Worm (Caenorhabditis elegans): ENCODE measurements around the gene dhs-15.

dhs-15 gene

DNA sequence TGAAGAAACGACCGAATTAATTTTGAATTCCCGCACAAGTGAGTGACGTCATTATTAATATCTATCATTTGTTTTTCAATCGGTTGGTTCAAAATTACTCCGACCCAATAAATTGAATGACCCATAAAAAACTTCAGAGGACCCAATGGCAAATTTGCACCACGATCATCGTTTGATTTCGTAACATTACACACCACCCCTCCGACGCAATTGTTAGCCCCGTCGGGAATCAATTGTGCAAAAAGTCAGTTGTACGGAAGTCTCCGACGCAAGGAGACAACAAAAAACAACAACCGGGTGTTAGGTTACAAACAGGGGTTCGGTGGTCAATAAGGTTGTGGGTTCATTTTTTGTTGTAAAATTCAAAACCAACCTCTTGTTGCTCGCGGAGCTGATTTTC is 32.3 kb upstream of the dhs-15 start (continued):
- TF ChIP-seq mdt-29 (GFP tag; IDR thresholded peaks at IDR 0.05) (no peak), zfp-3 (GFP tag; conservative IDR thresholded peaks at IDR 0.05) (no peak), ZK546.5 (tag; optimal IDR thresholded peaks at IDR 0.05) (no peak), egl-27 (tag; optimal IDR thresholded peaks at IDR 0.05) (no peak)

DNA sequence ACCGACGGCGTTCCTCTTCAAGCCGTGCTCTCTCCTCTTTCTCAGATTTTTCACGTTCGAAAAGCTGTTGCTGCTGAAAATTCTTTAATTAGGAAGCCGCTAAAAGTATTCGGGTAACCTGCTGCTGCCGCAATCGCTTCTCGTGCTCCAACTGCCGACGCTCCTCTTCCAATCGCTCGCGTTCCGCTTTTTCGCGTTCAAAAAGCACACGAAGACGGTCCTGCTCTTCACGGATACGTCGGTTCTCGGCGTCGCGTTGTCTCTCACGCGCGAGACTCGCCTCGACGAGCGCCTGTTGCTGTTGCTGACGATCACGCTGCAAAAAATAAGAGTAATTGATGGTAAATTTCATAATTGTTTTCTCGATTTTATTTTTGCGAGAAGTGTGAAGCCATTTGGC is 31.0 kb upstream of the dhs-15 start:
- peak; percentile 47 for TF ChIP-seq aha-1 (tag)
- TF ChIP-seq hlh-30 (tag; optimal IDR thresholded peaks at IDR 0.05; ENCODE audit: insufficient read depth): no peak
- TF ChIP-seq nhr-111 (GFP tag; optimal IDR thresholded peaks at IDR 0.05): no peak
- TF ChIP-seq Y105C5A.15 (GFP tag; IDR thresholded peaks at IDR 0.05): no peak
- no peak for TF ChIP-seq nhr-10 (tag; optimal IDR thresholded peaks at IDR 0.05)
- no peak for TF ChIP-seq lir-3 (tag; optimal IDR thresholded peaks at IDR 0.05)
- no peak for TF ChIP-seq dpl-1 (GFP tag; optimal IDR thresholded peaks at IDR 0.05)
- TF ChIP-seq set-16 (GFP tag; IDR thresholded peaks at IDR 0.05): peak; percentile 67
- TF ChIP-seq daf-16 (GFP tag; optimal IDR thresholded peaks at IDR 0.05): peak in 1 of 2 experiments; percentile 17
- TF ChIP-seq daf-16 (tag; optimal IDR thresholded peaks at IDR 0.05): no peak

DNA sequence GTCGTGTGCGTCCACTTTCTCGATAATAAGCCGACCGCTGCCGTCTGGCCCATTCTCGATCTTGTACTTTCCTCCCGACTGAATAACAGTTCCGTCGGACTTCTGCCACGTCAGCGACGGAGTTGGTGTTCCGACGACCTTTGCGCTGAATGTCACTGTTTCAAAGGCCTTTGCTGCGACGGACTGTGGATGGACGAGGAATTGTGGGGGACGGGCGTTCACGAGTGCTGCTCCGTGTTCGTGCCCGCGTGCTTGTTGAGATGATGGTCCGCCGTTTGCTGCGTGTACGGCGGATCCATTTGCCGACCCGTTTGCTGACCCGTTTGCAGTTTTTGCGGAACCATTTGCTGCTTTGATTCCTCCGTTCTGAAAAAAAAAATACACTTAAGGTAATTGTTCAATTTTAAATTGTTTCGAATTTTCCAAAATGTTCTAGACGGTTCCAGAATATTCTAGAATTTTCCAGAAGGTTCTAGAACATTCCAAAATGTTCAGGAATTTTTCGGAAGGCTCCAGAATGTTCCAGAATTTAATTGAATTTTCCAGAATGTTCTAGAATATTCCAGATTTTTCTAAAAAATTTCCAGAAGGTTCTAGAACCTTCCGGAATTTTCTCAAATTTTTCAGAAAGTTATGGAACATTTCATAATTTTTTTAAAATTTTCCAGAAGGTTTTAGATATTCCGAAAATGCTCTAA is 29.7 kb upstream of the dhs-15 start:
- TF ChIP-seq set-16 (GFP tag; IDR thresholded peaks at IDR 0.05) (peak; percentile 53; the same call in 1 of the 2 replicates), Y48G9A.11 (GFP tag; IDR thresholded peaks at IDR 0.05) (no peak), ama-1 (optimal IDR thresholded peaks at IDR 0.05) (no peak), dpl-1 (GFP tag; optimal IDR thresholded peaks at IDR 0.05) (no peak)

- TF ChIP-seq snpc-1.2 (GFP tag; IDR thresholded peaks at IDR 0.05): no peak
- TF ChIP-seq aha-1 (tag): no peak
- TF ChIP-seq hlh-30 (tag; optimal IDR thresholded peaks at IDR 0.05; ENCODE audit: insufficient read depth): no peak
- no peak for TF ChIP-seq F26F4.8 (GFP tag; conservative IDR thresholded peaks at IDR 0.05)
- no peak for TF ChIP-seq ceh-82 (tag; optimal IDR thresholded peaks at IDR 0.05)
- no peak for TF ChIP-seq nhr-6 (tag; optimal IDR thresholded peaks at IDR 0.05)
- TF ChIP-seq saeg-2 (GFP tag; IDR thresholded peaks at IDR 0.05): no peak
- TF ChIP-seq spr-1 (tag; optimal IDR thresholded peaks at IDR 0.05): no peak
- TF ChIP-seq dve-1 (tag; optimal IDR thresholded peaks at IDR 0.05; ENCODE audit: insufficient read depth): no peak
- TF ChIP-seq egl-43 (GFP tag; IDR thresholded peaks at IDR 0.05): no peak
- TF ChIP-seq mep-1 (tag; optimal IDR thresholded peaks at IDR 0.05): no peak
Observed at ce11 chrV:2795998-2796397, 26.3 kb upstream of the dhs-15 start, which contains the start of gene F54E2.2. TSS of gene F54E2.2 (plus strand) at chrV:2796298.

- no peak for TF ChIP-seq F37D6.2 (tag; optimal IDR thresholded peaks at IDR 0.05)
- peak; percentile 66 for TF ChIP-seq aha-1 (tag)
Observed at ce11 chrV:2792958-2793357, 23.3 kb upstream of the dhs-15 start.

- TF ChIP-seq madf-9 (GFP tag; conservative IDR thresholded peaks at IDR 0.05) (no peak), lin-38 (GFP tag; IDR thresholded peaks at IDR 0.05) (no peak), hlh-30 (tag; optimal IDR thresholded peaks at IDR 0.05; ENCODE audit: insufficient read depth) (no peak), ztf-7 (tag; optimal IDR thresholded peaks at IDR 0.05) (no peak), mep-1 (tag; optimal IDR thresholded peaks at IDR 0.05) (no peak), nhr-25 (tag; optimal IDR thresholded peaks at IDR 0.05; ENCODE audit: borderline replicate concordance, insufficient read depth) (no peak), ama-1 (optimal IDR thresholded peaks at IDR 0.05) (no peak), lin-13 (GFP tag; optimal IDR thresholded peaks at IDR 0.05) (no peak)
Observed at ce11 chrV:2780786-2781185, 11.1 kb upstream of the dhs-15 start, which contains the start of gene R05D8.11. TSS of gene R05D8.11 (minus strand) at chrV:2780886.
